Fruit fly (Drosophila melanogaster) whole organism, embryonic: ENCODE data around the gene Gnf1.

Source experiments
- CG11723 ChIP-seq: fragments of 200-800 bp; sonication (Bioruptor generic); optimal IDR thresholded peaks from 2 replicates; lab custom pipeline; 2017; ENCODE audit warnings: missing biosample characterization, mild to moderate bottlenecking, missing genetic modification characterization
- CG1233 ChIP-seq: fragments of 200-800 bp; sonication (Bioruptor generic); optimal IDR thresholded peaks from 4 replicates; lab custom pipeline; 2018; ENCODE audit warnings: missing biosample characterization, mild to moderate bottlenecking, missing genetic modification characterization
- CG4282 ChIP-seq: fragments of 200-800 bp; sonication (Bioruptor generic); optimal IDR thresholded peaks from 2 replicates; lab custom pipeline; 2016; ENCODE audit warnings: missing biosample characterization, missing genetic modification characterization
- Dll ChIP-seq: fragments of 200-800 bp; sonication (Bioruptor generic); IDR thresholded peaks from 4 replicates; pipeline ENCODE4 v1.3.6; 2022; ENCODE audit warnings: missing biosample characterization, missing genetic modification characterization; ENCODE audit not compliant: partially characterized antibody
- Lhr ChIP-seq: fragments of 200-800 bp; sonication (Bioruptor generic); optimal IDR thresholded peaks from 3 replicates; lab custom pipeline; 2017; ENCODE audit warnings: mild to moderate bottlenecking, missing biosample characterization, missing genetic modification reagents, missing genetic modification characterization
- Opbp ChIP-seq: fragments of 200-800 bp; sonication (Bioruptor generic); IDR thresholded peaks from 3 replicates; pipeline ENCODE4 v1.3.6; 2022; ENCODE audit warnings: missing biosample characterization, missing genetic modification characterization; ENCODE audit not compliant: partially characterized antibody
- PHDP ChIP-seq: fragments of 200-800 bp; sonication (Bioruptor generic); optimal IDR thresholded peaks from 3 replicates; lab custom pipeline; 2018; ENCODE audit warnings: missing biosample characterization, mild to moderate bottlenecking, missing genetic modification characterization, moderate library complexity
- Spps ChIP-seq: fragments of 200-800 bp; sonication (Bioruptor generic); optimal IDR thresholded peaks from 2 replicates; lab custom pipeline; 2018; ENCODE audit warnings: missing biosample characterization, mild to moderate bottlenecking, missing genetic modification characterization
- fd64A ChIP-seq: fragments of 200-800 bp; sonication (Bioruptor generic); optimal IDR thresholded peaks from 3 replicates; lab custom pipeline; 2018; ENCODE audit warnings: missing biosample characterization, mild to moderate bottlenecking, missing genetic modification characterization
- wor ChIP-seq: fragments of 200-800 bp; sonication (Bioruptor generic); IDR thresholded peaks from 2 replicates; pipeline ENCODE4 v1.3.6; 2022; ENCODE audit warnings: missing biosample characterization, missing genetic modification characterization

- TF ChIP-seq CG1233 (GFP tag; lab: Kevin White, UChicago) (no peak), PHDP (no peak), CG11723 (GFP tag; lab: Kevin White, UChicago) (no peak), wor (no peak), Opbp (GFP tag; lab: Robert Waterston, UW) (no peak), Dll (GFP tag; lab: Robert Waterston, UW) (no peak), Lhr (GFP tag; lab: Kevin White, UChicago) (no peak), Spps (tag; lab: Kevin White, UChicago) (no peak), fd64A (GFP tag; lab: Kevin White, UChicago) (no peak), CG4282 (no peak)
Measured at dm6 chr3R:4895553-4895952, 10.9 kb upstream of the Gnf1 start.
